Worm (Caenorhabditis elegans) whole organism, L4 larva: ENCODE data around the gene egg-1.

Experiments
- F10B5.3 ChIP-seq: sonication (generic microtip); optimal IDR thresholded peaks from 2 replicates; lab custom pipeline; 2016; ENCODE audit warnings: mild to moderate bottlenecking, missing genetic modification characterization, missing compliant biosample characterization
- F49E8.2 ChIP-seq: sonication (generic microtip); optimal IDR thresholded peaks from 2 replicates; lab custom pipeline; 2016; ENCODE audit warnings: missing compliant biosample characterization, mild to moderate bottlenecking, missing genetic modification characterization, borderline replicate concordance
- Y105C5A.15 ChIP-seq: fragments of 200-800 bp; sonication (Bioruptor generic); IDR thresholded peaks from 2 replicates; pipeline ENCODE4 v1.3.6; 2022; ENCODE audit warnings: missing genetic modification characterization, missing compliant biosample characterization
- Y48G9A.11 ChIP-seq: fragments of 200-800 bp; sonication (Bioruptor generic); IDR thresholded peaks from 2 replicates; pipeline ENCODE4 v1.3.6; 2022; ENCODE audit warnings: missing genetic modification reagents, missing genetic modification characterization, missing compliant biosample characterization
- aha-1 ChIP-seq: fragments of 150-350 bp; peaks from one replicate; lab custom pipeline; 2014; ENCODE audit warnings: missing biosample characterization, missing genetic modification characterization
- ama-1 ChIP-seq: fragments of 150-350 bp; optimal IDR thresholded peaks from 2 replicates; lab custom pipeline; 2014; ENCODE audit warnings: inconsistent platforms, mixed read lengths
- arid-1 ChIP-seq: fragments of 200-800 bp; sonication (Bioruptor generic); conservative IDR thresholded peaks from 2 replicates; pipeline ENCODE4 v1.3.6; 2022; ENCODE audit warnings: missing genetic modification reagents, missing genetic modification characterization, missing compliant biosample characterization
- ceh-20 ChIP-seq: fragments of 200-800 bp; sonication (Bioruptor generic); IDR thresholded peaks from 2 replicates; pipeline ENCODE4 v1.3.6; 2022; ENCODE audit warnings: missing genetic modification reagents, missing genetic modification characterization, missing compliant biosample characterization
- ceh-32 ChIP-seq: sonication (generic microtip); optimal IDR thresholded peaks from 2 replicates; lab custom pipeline; 2016; ENCODE audit warnings: mild to moderate bottlenecking, missing genetic modification characterization, missing compliant biosample characterization; ENCODE audit not compliant: poor library complexity
- daf-19 ChIP-seq: fragments of 200-800 bp; sonication (Bioruptor generic); conservative IDR thresholded peaks from 2 replicates; pipeline ENCODE4 v1.3.6; 2022; ENCODE audit warnings: missing genetic modification characterization, missing compliant biosample characterization
- dpl-1 ChIP-seq: fragments of 150-350 bp; optimal IDR thresholded peaks from 2 replicates; lab custom pipeline; 2014; ENCODE audit warnings: missing biosample characterization, missing genetic modification reagents, missing genetic modification characterization
- duxl-1 ChIP-seq: sonication (generic microtip); optimal IDR thresholded peaks from 2 replicates; lab custom pipeline; 2016; ENCODE audit warnings: mild to moderate bottlenecking, missing genetic modification characterization, moderate library complexity, missing compliant biosample characterization; ENCODE audit not compliant: poor library complexity
- egl-27 ChIP-seq: sonication (generic microtip); optimal IDR thresholded peaks from 3 replicates; lab custom pipeline; 2017; ENCODE audit warnings: missing biosample characterization, missing genetic modification reagents, missing genetic modification characterization
- hmg-1.1 ChIP-seq: fragments of 200-800 bp; sonication (Bioruptor generic); IDR thresholded peaks from 2 replicates; pipeline ENCODE4 v1.3.6; 2022; ENCODE audit warnings: missing genetic modification reagents, missing genetic modification characterization, missing compliant biosample characterization
- lim-7 ChIP-seq: fragments of 200-800 bp; sonication (Bioruptor generic); IDR thresholded peaks from 2 replicates; pipeline ENCODE4 v1.3.6; 2022; ENCODE audit warnings: missing genetic modification characterization, missing compliant biosample characterization
- lin-13 ChIP-seq: fragments of 150-350 bp; optimal IDR thresholded peaks from 2 replicates; lab custom pipeline; 2014; ENCODE audit warnings: missing biosample characterization, missing genetic modification reagents, missing genetic modification characterization
- lin-15B ChIP-seq: fragments of 150-350 bp; sonication (generic microtip); optimal IDR thresholded peaks from 3 replicates; lab custom pipeline; 2014; ENCODE audit warnings: missing biosample characterization, missing genetic modification characterization
- lin-38 ChIP-seq: fragments of 200-800 bp; sonication (Bioruptor generic); IDR thresholded peaks from 2 replicates; pipeline ENCODE4 v1.3.6; 2022; ENCODE audit warnings: missing genetic modification reagents, missing genetic modification characterization, missing compliant biosample characterization
- lir-3 ChIP-seq: sonication (generic microtip); optimal IDR thresholded peaks from 2 replicates; lab custom pipeline; 2016; ENCODE audit warnings: mild to moderate bottlenecking, missing genetic modification characterization, missing compliant biosample characterization
- lsy-2 ChIP-seq, 2 experiments: fragments of 150-350 bp in 1 of 2; sonication (generic microtip) in 1 of 2; optimal IDR thresholded peaks; 2 replicates each; lab custom pipeline; 2014 to 2017; ENCODE audit warnings: missing biosample characterization in 2 of 2, missing genetic modification characterization in 2 of 2
- madf-5 ChIP-seq, 2 experiments: fragments of 200-800 bp; sonication (Bioruptor generic); IDR thresholded peaks; 2 replicates each; pipeline ENCODE4 v1.3.6; 2022; ENCODE audit warnings: missing compliant biosample characterization in 2 of 2, missing genetic modification characterization in 2 of 2
- mep-1 ChIP-seq: fragments of 150-350 bp; sonication (generic microtip); optimal IDR thresholded peaks from 3 replicates; lab custom pipeline; 2014; ENCODE audit warnings: missing biosample characterization, missing genetic modification characterization
- mes-2 ChIP-seq: sonication (generic microtip); optimal IDR thresholded peaks from 2 replicates; lab custom pipeline; 2016; ENCODE audit warnings: missing genotype, mild to moderate bottlenecking, missing genetic modification characterization, missing compliant biosample characterization; ENCODE audit not compliant: poor library complexity, severe bottlenecking
- mxl-2 ChIP-seq: fragments of 200-800 bp; sonication (Bioruptor generic); conservative IDR thresholded peaks from 2 replicates; pipeline ENCODE4 v1.3.6; 2022; ENCODE audit warnings: missing genetic modification reagents, missing genetic modification characterization, missing compliant biosample characterization
- nhr-102 ChIP-seq: sonication (generic microtip); optimal IDR thresholded peaks from 2 replicates; lab custom pipeline; 2016; ENCODE audit warnings: mild to moderate bottlenecking, missing genetic modification characterization, moderate library complexity, missing compliant biosample characterization
- nhr-6 ChIP-seq: fragments of 150-350 bp; optimal IDR thresholded peaks from 2 replicates; lab custom pipeline; 2014; ENCODE audit warnings: missing biosample characterization, missing genetic modification characterization
- php-3 ChIP-seq: fragments of 200-800 bp; sonication (Bioruptor generic); IDR thresholded peaks from 2 replicates; pipeline ENCODE4 v1.3.6; 2022; ENCODE audit warnings: missing genetic modification reagents, missing genetic modification characterization, missing compliant biosample characterization
- pqm-1 ChIP-seq: sonication (generic microtip); optimal IDR thresholded peaks from 2 replicates; lab custom pipeline; 2017; ENCODE audit warnings: missing biosample characterization, missing genetic modification characterization
- set-16 ChIP-seq: fragments of 200-800 bp; sonication (Bioruptor generic); IDR thresholded peaks from 2 replicates; pipeline ENCODE4 v1.3.6; 2022; ENCODE audit warnings: missing genetic modification reagents, missing genetic modification characterization, missing compliant biosample characterization
- skn-1 ChIP-seq: fragments of 150-350 bp; optimal IDR thresholded peaks from 2 replicates; lab custom pipeline; 2014; ENCODE audit warnings: missing biosample characterization, missing genetic modification characterization
- tra-1 ChIP-seq: fragments of 200-800 bp; sonication (Bioruptor generic); IDR thresholded peaks from 2 replicates; pipeline ENCODE4 v1.3.6; 2022; ENCODE audit warnings: missing genetic modification reagents, missing genetic modification characterization, missing compliant biosample characterization
- unc-130 ChIP-seq: sonication (generic microtip); optimal IDR thresholded peaks from 2 replicates; lab custom pipeline; 2016; ENCODE audit warnings: missing genetic modification reagents, missing genetic modification characterization, missing compliant biosample characterization
- unc-62 ChIP-seq, 3 experiments: fragments of 150-350 bp in 1 of 3; sonication (generic microtip); optimal IDR thresholded peaks in 2 of 3; peaks in 1 of 3; 1 replicate in 1 of 3; 2 replicates in 2 of 3; lab custom pipeline; 2014 to 2017; ENCODE audit warnings: missing biosample characterization in 3 of 3, missing genetic modification characterization in 3 of 3, missing genetic modification reagents in 3 of 3, missing genotype in 1 of 3
- zip-11 ChIP-seq: fragments of 200-800 bp; sonication (Bioruptor generic); IDR thresholded peaks from 2 replicates; pipeline ENCODE4 v1.3.6; 2022; ENCODE audit warnings: missing genetic modification characterization, missing compliant biosample characterization

egg-1 gene

DNA sequence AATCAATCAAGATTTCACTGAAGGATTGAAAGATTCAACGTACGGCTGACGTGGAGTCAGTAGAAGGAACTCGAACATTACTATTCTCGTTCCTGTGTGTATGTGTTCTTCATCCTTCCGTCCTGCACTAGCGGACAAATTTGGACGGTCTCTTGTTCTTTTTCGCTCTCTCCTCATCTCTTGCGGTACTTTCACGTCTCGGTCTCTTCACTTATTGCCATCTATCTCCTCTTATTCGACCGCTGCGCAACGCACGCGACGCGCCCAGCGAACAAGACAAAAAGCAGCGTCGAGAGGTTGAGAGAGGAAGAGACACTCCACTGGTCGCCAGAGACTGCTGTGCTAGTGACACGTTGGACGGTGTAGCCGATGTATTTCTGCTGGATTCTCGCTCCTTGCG is 12.5 kb upstream of the egg-1 start (continued):
- TF ChIP-seq mes-2 (tag; lab: Kevin White, UChicago) (peak; percentile 74), tra-1 (GFP tag; lab: Robert Waterston, UW) (no peak), aha-1 (tag; lab: Kevin White, UChicago) (peak; percentile 98), nhr-102 (tag; lab: Kevin White, UChicago) (no peak)

DNA sequence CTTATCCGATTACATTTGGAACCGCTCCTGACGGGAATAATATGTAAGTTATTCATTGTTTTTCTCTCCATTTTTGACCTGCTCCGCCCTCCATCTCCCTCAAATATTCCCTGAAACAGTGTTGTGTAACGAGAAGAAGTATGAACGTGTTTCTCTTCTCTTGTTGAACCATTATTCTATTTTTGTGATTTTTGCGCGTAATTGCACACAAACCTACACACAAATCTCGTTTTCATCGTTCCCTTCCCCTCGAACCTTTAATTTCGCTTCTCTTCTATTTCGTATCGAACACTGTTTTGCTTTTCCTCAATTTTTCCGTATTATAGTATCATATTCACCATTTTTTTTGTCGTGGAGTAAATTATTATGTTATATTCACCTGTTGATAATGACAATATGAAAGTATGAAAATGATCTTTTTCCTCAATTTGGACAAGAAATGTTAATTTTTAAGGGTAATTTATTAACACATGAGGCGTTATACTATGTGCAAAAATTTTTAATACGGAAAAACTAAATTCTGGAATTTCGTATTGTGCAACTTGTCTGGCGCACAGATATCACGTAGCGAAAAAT is 10.7 kb upstream of the egg-1 start:
- no peak for TF ChIP-seq php-3
- TF ChIP-seq unc-62 (GFP tag; optimal IDR thresholded peaks at IDR 0.05 in 1 of 2; lab: Kevin White, UChicago): peak in 1 of 2 experiments; percentile 85
- TF ChIP-seq unc-62 (tag; optimal IDR thresholded peaks at IDR 0.05; lab: Kevin White, UChicago): no peak
- TF ChIP-seq daf-19: peak; percentile 64; the same call in 1 of the 2 replicates
- peak; percentile 67 for TF ChIP-seq ama-1 (lab: Kevin White, UChicago)
- TF ChIP-seq Y105C5A.15: 0 out of 2 replicates have a peak, but pooled peaks have one; percentile 35

DNA sequence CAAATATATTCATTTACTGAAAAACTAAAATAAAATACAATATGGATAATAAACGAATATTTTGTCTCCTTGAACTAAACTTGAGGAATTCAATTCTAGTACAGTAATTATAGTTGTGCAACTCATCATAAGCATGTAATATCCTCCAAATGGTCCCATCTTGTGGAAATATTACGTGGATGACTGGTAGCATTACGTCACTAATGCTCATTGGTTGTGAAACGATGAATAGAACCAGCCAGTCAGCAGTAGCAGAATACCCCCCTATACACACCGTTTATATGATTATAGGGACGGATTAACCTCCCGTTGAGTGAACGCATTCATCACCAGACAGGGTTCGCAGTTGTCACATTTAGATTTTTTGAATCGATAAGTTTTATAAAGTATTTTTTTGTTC is 9.6 kb upstream of the egg-1 start:
- TF ChIP-seq unc-130 (GFP tag; lab: Kevin White, UChicago): no peak
- no peak for TF ChIP-seq zip-11 (GFP tag; lab: Robert Waterston, UW)
- no peak for TF ChIP-seq lir-3 (tag; lab: Kevin White, UChicago)
- no peak for TF ChIP-seq lim-7
- TF ChIP-seq hmg-1.1: no peak
- TF ChIP-seq ceh-32 (tag; lab: Kevin White, UChicago): no peak
- no peak for TF ChIP-seq madf-5 (GFP tag; IDR thresholded peaks at IDR 0.05; lab: Robert Waterston, UW)
- TF ChIP-seq lin-15B (tag; lab: Kevin White, UChicago): no peak
- no peak for TF ChIP-seq mxl-2
- no peak for TF ChIP-seq nhr-6 (tag; lab: Kevin White, UChicago)
- TF ChIP-seq, all 104 proteins: peak for 0

DNA sequence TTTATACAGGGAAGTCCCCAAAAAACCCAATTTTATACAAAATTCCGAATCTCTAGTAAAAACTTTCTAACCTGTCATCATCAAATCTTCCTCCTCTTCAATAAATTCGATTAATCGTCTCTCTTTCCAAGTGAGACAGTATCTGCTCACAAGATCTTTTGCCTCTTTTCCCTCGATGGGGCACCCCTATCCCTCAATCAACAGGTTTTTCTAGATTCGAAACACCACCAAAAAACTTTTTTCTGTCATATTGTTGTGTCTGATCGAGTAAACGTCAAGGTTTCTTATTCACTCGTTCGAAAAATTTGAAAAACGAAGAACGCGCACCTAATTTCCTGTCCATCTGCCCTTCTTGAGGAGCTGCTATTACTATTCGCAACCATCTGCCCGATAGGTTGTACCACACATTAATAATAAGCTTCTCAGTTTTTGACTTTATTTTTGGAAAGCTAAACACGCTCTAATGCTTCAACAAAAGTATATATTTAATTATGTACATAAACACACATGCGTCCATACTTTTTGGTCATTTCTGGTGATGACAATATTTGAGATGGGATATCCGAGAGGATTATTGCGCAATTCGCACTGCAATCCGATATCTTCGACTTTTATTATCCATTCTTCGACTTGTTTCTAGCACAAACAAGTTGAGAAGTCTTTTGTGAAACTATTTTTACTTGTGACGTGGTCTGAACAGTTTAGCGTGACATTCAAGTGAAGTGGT is 8.7 kb upstream of the egg-1 start:
- TF ChIP-seq unc-62 (GFP tag; optimal IDR thresholded peaks at IDR 0.05 in 1 of 2; lab: Kevin White, UChicago) (peak in 1 of 2 experiments; percentile 13), unc-62 (tag; optimal IDR thresholded peaks at IDR 0.05; lab: Kevin White, UChicago) (no peak), aha-1 (tag; lab: Kevin White, UChicago) (peak; percentile 93), F10B5.3 (tag; lab: Kevin White, UChicago) (no peak), arid-1 (GFP tag; lab: Robert Waterston, UW) (no peak)
- TF ChIP-seq, all 104 proteins: peak for 2

DNA sequence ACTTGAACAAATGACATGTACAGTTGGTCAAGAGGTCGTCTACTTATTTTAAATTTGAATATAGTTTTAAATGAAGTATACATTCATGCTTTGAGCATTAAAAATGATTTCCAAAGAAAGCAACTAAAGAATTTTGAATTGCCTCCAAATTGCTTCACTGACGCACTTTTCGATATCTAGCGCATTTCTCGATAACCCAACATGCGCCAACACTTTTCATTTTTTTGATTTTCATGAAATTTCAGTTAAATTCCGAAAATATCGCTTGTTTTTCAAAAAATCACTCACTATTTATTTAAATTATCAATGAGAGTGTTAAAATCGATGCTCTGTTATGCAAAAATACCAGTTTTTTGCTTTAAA is 8.2 kb upstream of the egg-1 start:
- TF ChIP-seq duxl-1 (tag; lab: Kevin White, UChicago) (no peak), lsy-2 (tag; optimal IDR thresholded peaks at IDR 0.05; lab: Kevin White, UChicago) (no peak), F49E8.2 (tag; lab: Kevin White, UChicago) (peak; percentile 62), lin-13 (GFP tag; lab: Kevin White, UChicago) (no peak), lin-38 (GFP tag; lab: Robert Waterston, UW) (peak; percentile 58), madf-5 (GFP tag; IDR thresholded peaks at IDR 0.05; lab: Robert Waterston, UW) (no peak), ceh-20 (no peak), lim-7 (no peak), mep-1 (no peak), set-16 (no peak), dpl-1 (GFP tag; lab: Kevin White, UChicago) (peak; percentile 18), mes-2 (tag; lab: Kevin White, UChicago) (peak; percentile 35), skn-1 (no peak), egl-27 (tag; lab: Kevin White, UChicago) (no peak), Y48G9A.11 (GFP tag; lab: Robert Waterston, UW) (peak; percentile 50; the same call in 1 of the 2 replicates), ama-1 (lab: Kevin White, UChicago) (no peak), pqm-1 (tag; lab: Kevin White, UChicago) (no peak)
